Fruit fly (Drosophila melanogaster) whole organism, prepupa: ENCODE data around the gene CG34245.

ENCODE experiments used
- CG11294 ChIP-seq: fragments of 200-800 bp; sonication (Bioruptor generic); IDR thresholded peaks from 2 replicates; pipeline ENCODE4 v1.3.6; 2022; ENCODE audit warnings: missing biosample characterization, missing genetic modification characterization
- CG1621 ChIP-seq: fragments of 200-800 bp; sonication (Bioruptor generic); optimal IDR thresholded peaks from 3 replicates; lab custom pipeline; 2018; ENCODE audit warnings: missing biosample characterization, mild to moderate bottlenecking, missing genetic modification characterization
- CG4318 ChIP-seq: fragments of 200-800 bp; sonication (Bioruptor generic); optimal IDR thresholded peaks from 3 replicates; lab custom pipeline; 2017; ENCODE audit warnings: missing biosample characterization, mild to moderate bottlenecking, missing genetic modification characterization
- CG6854 ChIP-seq: fragments of 200-800 bp; sonication (Bioruptor generic); optimal IDR thresholded peaks from 2 replicates; lab custom pipeline; 2017; ENCODE audit warnings: missing biosample characterization, mild to moderate bottlenecking, missing genetic modification characterization
- Gug ChIP-seq: fragments of 200-800 bp; sonication (Bioruptor generic); IDR thresholded peaks from 2 replicates; pipeline ENCODE4 v1.3.6; 2022; ENCODE audit warnings: missing biosample characterization, missing genetic modification characterization
- Hr38 ChIP-seq: sonication (Bioruptor generic); optimal IDR thresholded peaks from 2 replicates; lab custom pipeline; 2016; ENCODE audit warnings: missing biosample characterization, missing genetic modification characterization
- Sox102F ChIP-seq: fragments of 200-800 bp; sonication (Bioruptor generic); optimal IDR thresholded peaks from 2 replicates; lab custom pipeline; 2016; ENCODE audit warnings: missing biosample characterization, mild to moderate bottlenecking, missing genetic modification characterization
- dsx ChIP-seq: fragments of 200-800 bp; optimal IDR thresholded peaks from 3 replicates; lab custom pipeline; 2019; ENCODE audit warnings: missing biosample characterization, mild to moderate bottlenecking, missing genetic modification characterization, moderate library complexity; ENCODE audit not compliant: poor library complexity, severe bottlenecking
- fd59A ChIP-seq: fragments of 200-800 bp; sonication (Bioruptor generic); optimal IDR thresholded peaks from 2 replicates; lab custom pipeline; 2017; ENCODE audit warnings: missing biosample characterization, mild to moderate bottlenecking, missing genetic modification characterization, missing genetic modification reagents
- lz ChIP-seq: fragments of 200-800 bp; sonication (Bioruptor generic); optimal IDR thresholded peaks from 3 replicates; lab custom pipeline; 2016; ENCODE audit warnings: missing biosample characterization, missing genetic modification characterization
- ss ChIP-seq, 2 experiments: fragments of 200-800 bp; sonication (Bioruptor generic); optimal IDR thresholded peaks; 2 replicates in 1 of 2; 3 replicates in 1 of 2; lab custom pipeline; 2017 to 2018; ENCODE audit warnings: mild to moderate bottlenecking in 2 of 2, missing biosample characterization in 2 of 2, missing genetic modification characterization in 2 of 2, moderate library complexity in 1 of 2
- svp ChIP-seq: fragments of 200-800 bp; sonication (Bioruptor generic); peaks from one replicate; lab custom pipeline; 2016; ENCODE audit warnings: missing biosample characterization, missing genetic modification characterization

dm6 chr3L:14847415-14847814, 46.8 kb downstream of the CG34245 start:
- TF ChIP-seq lz (GFP tag; lab: Kevin White, UChicago) (no peak), ss (GFP tag; optimal IDR thresholded peaks at IDR 0.05; lab: Kevin White, UChicago) (no peak), CG11294 (GFP tag; lab: Robert Waterston, UW) (no peak), Gug (no peak), CG6854 (GFP tag; lab: Kevin White, UChicago) (no peak), fd59A (GFP tag; lab: Kevin White, UChicago) (no peak), CG1621 (no peak), CG4318 (no peak), svp (no peak), dsx (no peak), Sox102F (no peak), Hr38 (GFP tag; lab: Kevin White, UChicago) (no peak)
